Fruit fly (Drosophila melanogaster): Measurements from ENCODE around the gene Sbat.
A peak's percentile ranks its signal among the peaks of the same experiment; 100 is the strongest.

Gene Sbat

DNA sequence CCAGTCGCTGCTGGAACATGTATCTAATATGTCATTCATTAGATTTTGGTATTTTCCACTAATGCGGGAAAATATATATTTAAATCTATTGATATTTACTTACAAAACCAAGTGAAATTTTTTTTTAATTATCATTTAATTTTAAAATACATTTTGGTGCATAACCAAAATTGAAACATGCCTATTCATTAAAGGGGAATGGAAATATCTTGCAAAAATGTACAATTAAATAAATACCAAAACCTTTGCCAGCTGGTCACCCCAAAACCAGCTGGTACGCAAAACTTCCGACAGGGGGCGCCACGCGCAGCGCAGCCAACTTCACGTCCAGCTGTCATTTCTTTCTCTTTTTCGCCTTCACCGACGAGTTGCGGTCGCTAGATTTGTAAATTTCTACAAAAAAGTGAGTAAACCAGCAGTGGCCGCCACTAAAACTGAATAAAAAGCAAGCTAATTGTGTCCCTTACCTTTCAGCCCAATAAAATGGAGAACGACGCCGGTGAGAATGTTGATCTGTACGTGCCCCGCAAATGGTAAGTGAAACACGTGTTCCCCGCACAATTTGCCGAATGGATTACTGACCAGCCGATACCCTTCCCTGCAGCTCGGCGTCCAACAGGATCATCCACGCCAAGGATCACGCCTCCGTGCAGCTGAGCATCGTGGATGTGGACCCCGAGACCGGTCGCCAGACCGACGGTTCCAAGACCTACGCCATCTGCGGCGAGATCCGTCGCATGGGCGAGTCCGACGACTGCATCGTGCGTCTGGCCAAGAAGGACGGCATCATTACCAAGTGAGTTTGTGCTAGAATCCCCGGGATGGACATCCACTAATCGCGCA, 22.1 kb upstream of the Sbat start, which contains the start of the genes CG3104 and RpS21 (continued):
- TF ChIP-seq Hmr (GFP tag; optimal IDR thresholded peaks at IDR 0.05) (peak; percentile 96), mam (GFP tag; optimal IDR thresholded peaks at IDR 0.05) (peak; percentile 86), lola (GFP tag; optimal IDR thresholded peaks at IDR 0.05) (peak in 1 of 3 experiments; percentile 71), CG15073 (GFP tag; optimal IDR thresholded peaks at IDR 0.05) (no peak), peb (GFP tag; IDR thresholded peaks at IDR 0.05) (peak; percentile 45; the same call in 1 of the 2 replicates), bcd (GFP tag; optimal IDR thresholded peaks at IDR 0.05) (peak; percentile 93), ems (GFP tag; optimal IDR thresholded peaks at IDR 0.05) (peak; percentile 71), CG3847 (GFP tag; IDR thresholded peaks at IDR 0.05) (peak; percentile 92), CG15011 (GFP tag; optimal IDR thresholded peaks at IDR 0.05) (peak; percentile 86), cato (GFP tag; optimal IDR thresholded peaks at IDR 0.05; ENCODE audit: borderline replicate concordance) (no peak), Nf-YB (GFP tag; optimal IDR thresholded peaks at IDR 0.05) (peak; percentile 65), CG3407 (GFP tag; optimal IDR thresholded peaks at IDR 0.05) (peak; percentile 81), pb (GFP tag; optimal IDR thresholded peaks at IDR 0.05) (peak; percentile 71), CG11695 (GFP tag; IDR thresholded peaks at IDR 0.05) (no peak), CG10321 (GFP tag; IDR thresholded peaks at IDR 0.05) (peak; percentile 71; the same call in 1 of the 2 replicates), CG18764 (GFP tag; optimal IDR thresholded peaks at IDR 0.05) (peak; percentile 82), ind (GFP tag; optimal IDR thresholded peaks at IDR 0.05) (peak; percentile 82), Antp (GFP tag; optimal IDR thresholded peaks at IDR 0.05) (peak; percentile 88), CG18599 (GFP tag; optimal IDR thresholded peaks at IDR 0.05) (peak; percentile 88), zfh1 (GFP tag; IDR thresholded peaks at IDR 0.05) (peak; percentile 93), sisA (GFP tag; IDR thresholded peaks at IDR 0.05) (peak; percentile 90), CG6654 (GFP tag; optimal IDR thresholded peaks at IDR 0.05) (peak; percentile 60), CG17328 (GFP tag; IDR thresholded peaks at IDR 0.05) (peak; percentile 92), CG34224 (GFP tag; IDR thresholded peaks at IDR 0.05; ENCODE audit: partially characterized antibody) (no peak; the same call in 2 of the 3 replicates), corto (GFP tag; optimal IDR thresholded peaks at IDR 0.05) (no peak), CG2875 (GFP tag; optimal IDR thresholded peaks at IDR 0.05) (peak; percentile 77), Spps (tag; optimal IDR thresholded peaks at IDR 0.05) (peak; percentile 48), ato (GFP tag; IDR thresholded peaks at IDR 0.05; ENCODE audit: partially characterized antibody) (no peak), sug (tag; optimal IDR thresholded peaks at IDR 0.05) (peak; percentile 86), CG8359 (GFP tag; optimal IDR thresholded peaks at IDR 0.05; ENCODE audit: borderline replicate concordance) (peak; percentile 43), CG17829 (tag; optimal IDR thresholded peaks at IDR 0.05) (peak; percentile 82), Dp (GFP tag; optimal IDR thresholded peaks at IDR 0.05) (peak; percentile 80), wor (GFP tag; IDR thresholded peaks at IDR 0.05) (peak; percentile 67), CG8924 (tag; optimal IDR thresholded peaks at IDR 0.05) (peak; percentile 60), CG17385 (GFP tag; optimal IDR thresholded peaks at IDR 0.05) (peak; percentile 87), trem (tag; optimal IDR thresholded peaks at IDR 0.05) (peak; percentile 82), CG18619 (GFP tag; optimal IDR thresholded peaks at IDR 0.05) (peak; percentile 93), CG2116 (GFP tag; optimal IDR thresholded peaks at IDR 0.05) (peak; percentile 70), Oaz (GFP tag; IDR thresholded peaks at IDR 0.05) (peak; percentile 75), dysf (GFP tag; IDR thresholded peaks at IDR 0.05) (peak; percentile 84), onecut (GFP tag; IDR thresholded peaks at IDR 0.05) (peak; percentile 91), Hey (tag; optimal IDR thresholded peaks at IDR 0.05) (peak; percentile 79), ase (GFP tag; IDR thresholded peaks at IDR 0.05) (peak; percentile 92), Dek (tag; optimal IDR thresholded peaks at IDR 0.05) (peak; percentile 71), NK7.1 (GFP tag; optimal IDR thresholded peaks at IDR 0.05) (peak; percentile 73), ci (GFP tag; IDR thresholded peaks at IDR 0.05) (peak; percentile 96), CG3995 (GFP tag; optimal IDR thresholded peaks at IDR 0.05) (peak; percentile 72), CG13287 (GFP tag; IDR thresholded peaks at IDR 0.05; ENCODE audit: partially characterized antibody) (peak; percentile 9; the same call in 1 of the 2 replicates)
